Worm (Caenorhabditis elegans): Measurements from ENCODE around the gene F09F7.5.

- TF ChIP-seq fax-1 (tag; optimal IDR thresholded peaks at IDR 0.05) (no peak), hlh-15 (tag; optimal IDR thresholded peaks at IDR 0.05) (no peak), pha-2 (tag; optimal IDR thresholded peaks at IDR 0.05) (no peak), F13H6.1 (tag; optimal IDR thresholded peaks at IDR 0.05) (no peak), hlh-30 (tag; optimal IDR thresholded peaks at IDR 0.05; ENCODE audit: insufficient read depth) (no peak), tbx-2 (tag; optimal IDR thresholded peaks at IDR 0.05) (no peak), unc-86 (tag; optimal IDR thresholded peaks at IDR 0.05) (no peak), ceh-14 (tag; optimal IDR thresholded peaks at IDR 0.05) (no peak), dve-1 (tag; optimal IDR thresholded peaks at IDR 0.05) (no peak)
These were observed 38.1 kb upstream of the F09F7.5 start, which contains the start of gene D1044.7 for ce11 chrIII:5508669-5509068.

Measured in whole organism, late embryonic.